Worm (Caenorhabditis elegans): ENCODE results near the gene C18H9.5.

Gene C18H9.5

DNA sequence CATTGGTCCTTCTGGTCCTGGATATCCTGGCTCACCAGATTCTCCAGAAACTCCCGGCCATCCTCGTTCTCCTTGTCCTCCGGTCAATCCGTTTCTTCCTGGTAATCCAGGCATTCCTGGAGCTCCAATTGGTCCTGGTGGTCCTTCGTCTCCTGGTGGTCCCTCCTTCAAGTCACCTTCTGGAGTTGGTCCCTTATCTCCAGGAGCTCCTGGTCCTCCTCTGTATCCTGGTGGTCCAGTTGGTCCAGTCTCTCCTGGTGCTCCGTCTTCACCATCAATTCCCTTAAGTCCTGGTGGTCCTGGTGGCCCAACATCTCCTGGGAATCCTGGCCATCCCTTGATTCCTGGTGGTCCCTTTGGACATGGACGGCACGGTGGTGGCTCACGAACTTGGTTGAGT lies 15.2 kb upstream of the C18H9.5 start:
- TF ChIP-seq ceh-43 (GFP tag; optimal IDR thresholded peaks at IDR 0.05) = no peak
- TF ChIP-seq elt-1 (tag; optimal IDR thresholded peaks at IDR 0.05; ENCODE audit: borderline replicate concordance, insufficient read depth) = no peak
- TF ChIP-seq mep-1 (tag; optimal IDR thresholded peaks at IDR 0.05) = no peak
- no peak for TF ChIP-seq nhr-237 (tag; optimal IDR thresholded peaks at IDR 0.05)
- no peak for TF ChIP-seq lsy-2 (tag; optimal IDR thresholded peaks at IDR 0.05)
- TF ChIP-seq ceh-83 (GFP tag; optimal IDR thresholded peaks at IDR 0.05) = no peak
- no peak for TF ChIP-seq nhr-28 (tag; optimal IDR thresholded peaks at IDR 0.05)
- no peak for TF ChIP-seq drap-1 (GFP tag; optimal IDR thresholded peaks at IDR 0.05)
- TF ChIP-seq pha-4 (tag; optimal IDR thresholded peaks at IDR 0.05) = no peak
- no peak for TF ChIP-seq ztf-11 (tag; optimal IDR thresholded peaks at IDR 0.05)
- TF ChIP-seq sem-2 (GFP tag; optimal IDR thresholded peaks at IDR 0.05) = no peak
- TF ChIP-seq nhr-12 (tag; optimal IDR thresholded peaks at IDR 0.05) = no peak
- TF ChIP-seq ceh-39 (tag; optimal IDR thresholded peaks at IDR 0.05) = no peak
- no peak for TF ChIP-seq blmp-1 (tag; optimal IDR thresholded peaks at IDR 0.05)

DNA sequence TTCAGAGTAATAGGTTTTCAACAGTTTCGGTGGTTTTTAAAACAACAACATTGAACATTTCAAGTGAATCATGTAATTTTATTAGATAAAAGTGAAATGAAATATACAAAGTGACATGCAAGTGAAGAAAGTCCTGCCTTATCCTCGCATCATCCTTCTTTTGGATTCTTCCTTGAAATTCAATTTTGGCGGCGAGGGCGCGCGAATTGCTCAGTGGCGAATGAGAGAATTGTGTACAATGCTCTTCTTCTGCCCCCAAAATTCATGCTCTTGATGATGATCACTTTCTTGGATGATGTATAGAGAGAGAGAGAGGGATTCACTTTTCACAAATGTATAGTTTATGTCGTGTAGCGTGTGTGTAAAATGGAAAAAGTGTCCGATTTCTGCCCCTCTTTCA lies 14.3 kb upstream of the C18H9.5 start:
- peak; percentile 96 for TF ChIP-seq ces-1 (GFP tag; optimal IDR thresholded peaks at IDR 0.05)
- no peak for TF ChIP-seq zip-8 (tag; optimal IDR thresholded peaks at IDR 0.05)

DNA sequence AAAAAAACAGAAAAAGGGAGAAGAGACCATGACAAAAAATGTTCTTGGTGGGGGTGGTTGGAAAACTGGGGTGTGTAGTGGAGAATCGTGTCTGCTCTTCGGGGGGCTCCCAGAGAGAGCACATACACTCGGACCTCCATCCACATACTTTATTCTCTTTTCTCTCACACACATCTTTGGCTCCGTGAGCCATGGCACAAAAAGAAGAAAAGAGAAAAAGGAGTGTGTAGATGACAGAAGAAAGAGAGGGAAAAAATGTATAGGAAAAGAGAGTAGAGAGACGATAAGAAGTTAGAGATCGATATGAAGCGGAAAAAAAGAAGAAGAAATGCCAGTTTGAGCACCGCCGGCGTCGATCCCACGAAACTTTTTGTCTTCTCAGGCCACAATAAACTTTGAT lies 13.6 kb upstream of the C18H9.5 start:
- TF ChIP-seq unc-120 (tag; optimal IDR thresholded peaks at IDR 0.05; ENCODE audit: poor library complexity, severe bottlenecking) (peak; percentile 90), blmp-1 (tag; optimal IDR thresholded peaks at IDR 0.05) (no peak), nhr-12 (tag; optimal IDR thresholded peaks at IDR 0.05) (no peak), unc-39 (tag; optimal IDR thresholded peaks at IDR 0.05) (no peak), pha-4 (tag; optimal IDR thresholded peaks at IDR 0.05) (no peak), ham-2 (GFP tag; optimal IDR thresholded peaks at IDR 0.05) (no peak), bed-3 (GFP tag; optimal IDR thresholded peaks at IDR 0.05) (no peak), unc-62 (GFP tag; optimal IDR thresholded peaks at IDR 0.05) (peak; percentile 21)

DNA sequence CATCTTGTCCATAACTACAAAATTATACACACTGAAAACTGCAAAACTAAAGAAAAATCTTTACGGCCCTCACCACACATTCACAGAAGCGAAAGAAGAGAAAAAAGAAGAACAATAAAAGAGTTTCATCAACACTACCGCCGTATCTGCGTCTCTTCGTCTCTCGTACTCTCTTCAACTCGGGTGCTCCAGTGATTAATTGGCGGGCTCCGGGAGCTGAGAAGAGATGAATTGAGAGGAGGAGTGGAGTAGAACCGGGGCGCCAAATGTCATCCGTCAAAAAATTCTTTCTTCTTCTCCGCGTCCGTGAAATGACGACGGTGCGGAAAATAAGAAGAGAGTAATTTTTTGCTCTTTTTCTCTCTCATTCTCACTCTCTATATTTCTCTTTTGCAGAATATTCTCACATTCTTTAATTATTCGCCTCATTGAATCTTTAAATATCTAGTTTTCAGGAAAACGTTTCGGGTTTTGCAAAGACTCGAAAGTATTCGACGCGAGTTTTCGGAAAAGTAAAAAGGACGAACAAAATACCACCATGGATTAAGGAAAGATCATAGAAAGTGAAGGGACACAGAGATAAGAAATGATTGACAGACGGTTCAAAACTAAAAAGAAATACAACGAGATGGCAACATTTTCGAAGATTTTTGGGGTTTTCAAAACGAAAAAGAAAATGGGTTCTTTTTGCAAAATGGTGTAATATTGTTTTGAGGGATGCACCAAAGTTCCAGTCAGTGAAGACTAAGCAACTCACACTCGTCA lies 12.3 kb upstream of the C18H9.5 start:
- TF ChIP-seq drap-1 (GFP tag; optimal IDR thresholded peaks at IDR 0.05) (no peak), tbx-8 (GFP tag; optimal IDR thresholded peaks at IDR 0.05) (no peak), sem-2 (GFP tag; optimal IDR thresholded peaks at IDR 0.05) (no peak), cnd-1 (tag; optimal IDR thresholded peaks at IDR 0.05) (no peak), hlh-1 (tag; optimal IDR thresholded peaks at IDR 0.05) (peak; percentile 61), M03D4.4 (tag; optimal IDR thresholded peaks at IDR 0.05) (no peak), nhr-28 (tag; optimal IDR thresholded peaks at IDR 0.05) (no peak), ceh-43 (GFP tag; optimal IDR thresholded peaks at IDR 0.05) (no peak), elt-1 (tag; optimal IDR thresholded peaks at IDR 0.05; ENCODE audit: borderline replicate concordance, insufficient read depth) (no peak), lin-13 (tag; optimal IDR thresholded peaks at IDR 0.05) (no peak), pha-4 (tag; optimal IDR thresholded peaks at IDR 0.05) (no peak), lin-32 (GFP tag; optimal IDR thresholded peaks at IDR 0.05) (no peak), ceh-83 (GFP tag; optimal IDR thresholded peaks at IDR 0.05) (no peak), lsy-2 (tag; optimal IDR thresholded peaks at IDR 0.05) (no peak), nhr-237 (tag; optimal IDR thresholded peaks at IDR 0.05) (no peak), mls-2 (tag; optimal IDR thresholded peaks at IDR 0.05) (no peak), snpc-4 (tag; optimal IDR thresholded peaks at IDR 0.05) (no peak), nhr-76 (tag; optimal IDR thresholded peaks at IDR 0.05) (no peak), unc-120 (tag; optimal IDR thresholded peaks at IDR 0.05; ENCODE audit: poor library complexity, severe bottlenecking) (peak; percentile 34), mab-5 (tag; optimal IDR thresholded peaks at IDR 0.05) (no peak), unc-62 (GFP tag; optimal IDR thresholded peaks at IDR 0.05) (peak; percentile 50), zip-8 (tag; optimal IDR thresholded peaks at IDR 0.05) (no peak), sptf-1 (tag; optimal IDR thresholded peaks at IDR 0.05) (no peak), ces-1 (GFP tag; optimal IDR thresholded peaks at IDR 0.05) (peak; percentile 49), unc-39 (tag; optimal IDR thresholded peaks at IDR 0.05) (no peak)
